Worm (Caenorhabditis elegans) whole organism, L3 larva: ENCODE results near the gene C09F5.3.

Source experiments
- ZK546.5 ChIP-seq: sonication (generic microtip); optimal IDR thresholded peaks from 2 replicates; lab custom pipeline; 2017; ENCODE audit warnings: missing biosample characterization, missing genetic modification characterization
- ama-1 ChIP-seq: fragments of 150-350 bp; optimal IDR thresholded peaks from 2 replicates; lab custom pipeline; 2018
- elt-3 ChIP-seq, 3 experiments: fragments of 150-350 bp in 1 of 3; sonication (generic microtip) in 2 of 3; optimal IDR thresholded peaks; 2 replicates in 2 of 3; 4 replicates in 1 of 3; lab custom pipeline; 2014 to 2017; ENCODE audit warnings: missing biosample characterization in 3 of 3, missing genetic modification characterization in 3 of 3
- hmg-11 ChIP-seq: sonication (generic microtip); optimal IDR thresholded peaks from 2 replicates; lab custom pipeline; 2016; ENCODE audit warnings: missing genetic modification characterization, missing compliant biosample characterization
- jun-1 ChIP-seq: fragments of 150-350 bp; optimal IDR thresholded peaks from 2 replicates; lab custom pipeline; 2014; ENCODE audit warnings: missing biosample characterization, missing genetic modification reagents, missing genetic modification characterization
- lin-15B ChIP-seq: fragments of 150-350 bp; optimal IDR thresholded peaks from 2 replicates; lab custom pipeline; 2014; ENCODE audit warnings: missing biosample characterization, missing genetic modification characterization
- nhr-77 ChIP-seq: fragments of 150-350 bp; optimal IDR thresholded peaks from 2 replicates; lab custom pipeline; 2014; ENCODE audit warnings: missing biosample characterization, missing genetic modification characterization
- skn-1 ChIP-seq: fragments of 150-350 bp; optimal IDR thresholded peaks from 2 replicates; lab custom pipeline; 2014; ENCODE audit warnings: missing biosample characterization, missing genetic modification characterization
- tbx-2 ChIP-seq: sonication (generic microtip); optimal IDR thresholded peaks from 2 replicates; lab custom pipeline; 2016; ENCODE audit warnings: mild to moderate bottlenecking, missing genetic modification characterization, missing compliant biosample characterization
- zag-1 ChIP-seq: fragments of 150-350 bp; optimal IDR thresholded peaks from 2 replicates; lab custom pipeline; 2014; ENCODE audit warnings: missing biosample characterization, missing genetic modification characterization

DNA sequence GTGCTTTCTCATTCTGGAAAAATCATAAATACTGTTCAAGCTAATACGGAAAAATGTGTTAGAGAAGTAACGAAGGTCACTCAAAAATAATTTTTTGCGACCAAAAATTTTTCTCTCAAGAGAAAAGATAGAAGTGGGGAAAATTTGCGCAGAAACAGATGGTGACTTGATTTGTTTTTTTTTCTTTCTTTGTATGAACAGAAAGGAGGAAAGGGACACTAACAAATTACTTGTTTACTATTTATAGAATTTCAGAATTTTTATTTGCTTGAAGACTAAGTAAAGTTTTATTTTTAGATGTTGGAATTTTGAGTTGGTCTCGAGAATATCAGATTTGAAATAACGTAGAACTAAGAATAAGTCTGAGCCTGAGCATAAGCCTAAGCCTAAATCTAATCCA is 18.3 kb upstream of the C09F5.3 start, which contains the start of gene W02B3.4:
- TF ChIP-seq elt-3 (tag; optimal IDR thresholded peaks at IDR 0.05; lab: Kevin White, UChicago) = no peak
- no peak for TF ChIP-seq skn-1 (tag; lab: Kevin White, UChicago)
- no peak for TF ChIP-seq jun-1 (tag; lab: Kevin White, UChicago)
- TF ChIP-seq lin-15B (tag; lab: Kevin White, UChicago) = no peak
- no peak for TF ChIP-seq hmg-11 (tag; lab: Kevin White, UChicago)
- no peak for TF ChIP-seq nhr-77
- TF ChIP-seq zag-1 (tag; lab: Kevin White, UChicago) = no peak
- TF ChIP-seq ZK546.5 (tag; lab: Kevin White, UChicago) = no peak
- TF ChIP-seq tbx-2 = no peak
- no peak for TF ChIP-seq ama-1 (lab: Kevin White, UChicago)
